Fruit fly (Drosophila melanogaster) whole organism, embryonic: ENCODE results near the gene Sil1.

Source experiments
- Bgb ChIP-seq: fragments of 200-800 bp; sonication (Bioruptor generic); IDR thresholded peaks from 2 replicates; pipeline ENCODE4 v1.3.6; 2022; ENCODE audit warnings: missing biosample characterization, missing genetic modification characterization; ENCODE audit not compliant: partially characterized antibody
- CG10274 ChIP-seq: fragments of 200-800 bp; sonication (Bioruptor generic); optimal IDR thresholded peaks from 3 replicates; lab custom pipeline; 2017; ENCODE audit warnings: missing biosample characterization, mild to moderate bottlenecking, missing genetic modification characterization
- CG30431 ChIP-seq: fragments of 200-800 bp; sonication (Bioruptor generic); optimal IDR thresholded peaks from 2 replicates; lab custom pipeline; 2017; ENCODE audit warnings: missing biosample characterization, missing genetic modification characterization
- CG32772 ChIP-seq: fragments of 200-800 bp; sonication (Bioruptor generic); IDR thresholded peaks from 2 replicates; pipeline ENCODE4 v1.3.6; 2022; ENCODE audit warnings: missing biosample characterization, missing genetic modification characterization
- CG6791 ChIP-seq: fragments of 200-800 bp; sonication (Bioruptor generic); IDR thresholded peaks from 3 replicates; pipeline ENCODE4 v1.3.6; 2022; ENCODE audit warnings: missing biosample characterization, missing genetic modification characterization; ENCODE audit not compliant: partially characterized antibody
- CG7928 ChIP-seq: fragments of 200-800 bp; sonication (Bioruptor generic); optimal IDR thresholded peaks from 2 replicates; lab custom pipeline; 2017; ENCODE audit warnings: missing biosample characterization, mild to moderate bottlenecking, missing genetic modification characterization
- H15 ChIP-seq: fragments of 200-800 bp; sonication (Bioruptor generic); IDR thresholded peaks from 3 replicates; pipeline ENCODE4 v1.3.6; 2022; ENCODE audit warnings: missing biosample characterization, missing genetic modification characterization
- Lpt ChIP-seq: fragments of >200 bp; optimal IDR thresholded peaks from 2 replicates; lab custom pipeline; 2018; ENCODE audit warnings: missing biosample characterization, missing genetic modification characterization
- Ssrp ChIP-seq: fragments of 200-800 bp; sonication (Bioruptor generic); optimal IDR thresholded peaks from 2 replicates; lab custom pipeline; 2018; ENCODE audit warnings: missing biosample characterization, mild to moderate bottlenecking, missing genetic modification characterization, moderate library complexity
- knrl ChIP-seq: fragments of 200-800 bp; sonication (Bioruptor generic); IDR thresholded peaks from 3 replicates; pipeline ENCODE4 v1.3.6; 2022; ENCODE audit warnings: missing biosample characterization, missing genetic modification characterization; ENCODE audit not compliant: partially characterized antibody
- onecut ChIP-seq: fragments of 200-800 bp; sonication (Bioruptor generic); IDR thresholded peaks from 2 replicates; pipeline ENCODE4 v1.3.6; 2022; ENCODE audit warnings: missing biosample characterization, missing genetic modification characterization
- prd ChIP-seq, 3 experiments: fragments of >200 bp in 2 of 3; fragments of 200-800 bp in 1 of 3; sonication (Bioruptor generic) in 1 of 3; optimal IDR thresholded peaks in 2 of 3; IDR thresholded peaks in 1 of 3; 2 replicates in 2 of 3; 3 replicates in 1 of 3; pipeline versions ENCODE4 v1.3.6 to Lab custom; 2017 to 2022; ENCODE audit warnings: missing biosample characterization in 1 of 3, missing genetic modification characterization in 1 of 3
- stc ChIP-seq: fragments of 200-800 bp; sonication (Bioruptor generic); IDR thresholded peaks from 2 replicates; pipeline ENCODE4 v1.3.6; 2022; ENCODE audit warnings: missing biosample characterization, missing genetic modification characterization

DNA sequence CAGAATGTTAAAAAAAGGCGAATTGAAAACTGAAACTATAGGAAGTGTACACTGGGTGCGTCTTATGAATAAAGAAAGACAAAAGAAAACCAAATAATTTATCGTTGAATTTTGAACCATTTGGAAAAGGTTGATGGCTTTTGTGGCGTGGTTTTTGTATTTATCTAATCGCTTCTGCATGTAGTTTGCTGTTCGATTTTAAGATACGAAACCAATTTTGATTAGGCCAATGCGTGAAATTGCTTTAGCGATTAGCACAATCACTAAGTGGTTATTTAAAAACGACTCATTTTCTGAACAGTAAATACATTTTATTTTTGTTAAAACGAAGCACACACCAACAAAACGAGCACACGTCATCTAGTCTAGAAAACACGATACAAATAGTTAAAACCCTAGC lies 25.3 kb upstream of the Sil1 start:
- no peak for TF ChIP-seq CG30431
- no peak for TF ChIP-seq CG32772 (GFP tag; lab: Robert Waterston, UW)
- no peak for TF ChIP-seq H15 (GFP tag; lab: Robert Waterston, UW)
- no peak for TF ChIP-seq Lpt (GFP tag; lab: Kevin White, UChicago)
- no peak for TF ChIP-seq onecut (GFP tag; lab: Robert Waterston, UW)
- TF ChIP-seq CG10274 (GFP tag; lab: Kevin White, UChicago), result no peak
- no peak for TF ChIP-seq CG6791 (GFP tag; lab: Robert Waterston, UW)
- TF ChIP-seq Bgb, result no peak
- TF ChIP-seq CG7928 (GFP tag; lab: Kevin White, UChicago), result no peak
- no peak for TF ChIP-seq prd (optimal IDR thresholded peaks at IDR 0.05; lab: Kevin White, UChicago)
- TF ChIP-seq prd (GFP tag; IDR thresholded peaks at IDR 0.05; lab: Robert Waterston, UW), result no peak
- no peak for TF ChIP-seq stc (GFP tag; lab: Robert Waterston, UW)
- TF ChIP-seq Ssrp, result no peak
- no peak for TF ChIP-seq knrl (GFP tag; lab: Robert Waterston, UW)
